Worm (Caenorhabditis elegans): Measurements from ENCODE around the gene cht-3.

DNA sequence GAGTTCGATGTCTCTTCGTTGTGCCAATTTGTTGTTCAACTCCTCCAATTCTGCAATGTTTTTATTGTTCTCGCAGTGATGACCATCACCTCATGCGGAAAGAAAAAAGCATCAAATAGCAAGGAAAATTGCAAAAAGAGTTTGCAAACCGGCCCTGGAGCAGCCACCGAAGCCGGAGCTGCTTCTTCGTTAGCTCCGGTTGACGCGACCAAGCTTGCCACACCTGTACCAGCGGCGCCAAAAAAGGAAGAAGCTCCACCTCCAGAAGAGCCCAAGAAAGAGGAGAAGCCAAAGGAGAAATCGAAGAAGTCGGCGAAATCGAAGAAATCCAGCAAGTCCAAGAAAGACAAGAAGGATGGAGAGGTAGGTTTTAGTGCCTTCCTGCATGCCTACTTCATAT is 6.8 kb downstream of the cht-3 start:
- no peak for TF ChIP-seq skn-1 (tag; optimal IDR thresholded peaks at IDR 0.05)
- no peak for TF ChIP-seq nhr-90 (tag; optimal IDR thresholded peaks at IDR 0.05; ENCODE audit: poor library complexity)
- TF ChIP-seq fkh-4 (tag; optimal IDR thresholded peaks at IDR 0.05; ENCODE audit: borderline replicate concordance): no peak
- TF ChIP-seq egl-27 (tag; optimal IDR thresholded peaks at IDR 0.05): no peak
- no peak for TF ChIP-seq elt-2 (tag; optimal IDR thresholded peaks at IDR 0.05)
- no peak for TF ChIP-seq snpc-4 (tag; optimal IDR thresholded peaks at IDR 0.05)
- no peak for TF ChIP-seq elt-3 (tag; optimal IDR thresholded peaks at IDR 0.05)
- TF ChIP-seq pqm-1 (tag; optimal IDR thresholded peaks at IDR 0.05): no peak
- no peak for TF ChIP-seq tbx-2 (tag; optimal IDR thresholded peaks at IDR 0.05)
- no peak for TF ChIP-seq unc-62 (GFP tag; optimal IDR thresholded peaks at IDR 0.05)
- no peak for TF ChIP-seq nhr-77 (tag; optimal IDR thresholded peaks at IDR 0.05)
- no peak for TF ChIP-seq aly-2 (tag; optimal IDR thresholded peaks at IDR 0.05)
- TF ChIP-seq aha-1 (tag; optimal IDR thresholded peaks at IDR 0.05): no peak

Data from whole organism, L1 larva.